Fruit fly (Drosophila melanogaster) whole organism, prepupa: ENCODE results near the gene Ret.

Experiments used
- CG10631 ChIP-seq: fragments of 200-800 bp; sonication (Bioruptor generic); optimal IDR thresholded peaks from 2 replicates; lab custom pipeline; 2016; ENCODE audit warnings: missing biosample characterization, missing genetic modification characterization
- CG10669 ChIP-seq: fragments of 200-800 bp; sonication (Bioruptor generic); optimal IDR thresholded peaks from 3 replicates; lab custom pipeline; 2018; ENCODE audit warnings: missing biosample characterization, mild to moderate bottlenecking, missing genetic modification characterization, moderate library complexity
- CG11294 ChIP-seq: fragments of 200-800 bp; sonication (Bioruptor generic); IDR thresholded peaks from 2 replicates; pipeline ENCODE4 v1.3.6; 2022; ENCODE audit warnings: missing biosample characterization, missing genetic modification characterization
- CG11762 ChIP-seq: fragments of 200-800 bp; sonication (Bioruptor generic); optimal IDR thresholded peaks from 3 replicates; lab custom pipeline; 2016; ENCODE audit warnings: missing biosample characterization, missing genetic modification characterization; ENCODE audit not compliant: insufficient read depth
- CG11902 ChIP-seq: fragments of 200-800 bp; sonication (Bioruptor generic); optimal IDR thresholded peaks from 3 replicates; lab custom pipeline; 2016; ENCODE audit warnings: missing biosample characterization, missing genetic modification characterization
- CG15336 ChIP-seq: fragments of 200-800 bp; sonication (Bioruptor generic); IDR thresholded peaks from 2 replicates; pipeline ENCODE4 v1.3.6; 2022; ENCODE audit warnings: missing biosample characterization, missing genetic modification characterization
- CG1621 ChIP-seq: fragments of 200-800 bp; sonication (Bioruptor generic); optimal IDR thresholded peaks from 3 replicates; lab custom pipeline; 2018; ENCODE audit warnings: missing biosample characterization, mild to moderate bottlenecking, missing genetic modification characterization
- CG16779 ChIP-seq: fragments of 200-800 bp; sonication (Bioruptor generic); optimal IDR thresholded peaks from 3 replicates; lab custom pipeline; 2017; ENCODE audit warnings: missing biosample characterization, mild to moderate bottlenecking, missing genetic modification characterization
- CG32006 ChIP-seq: fragments of 200-800 bp; sonication (Bioruptor generic); optimal IDR thresholded peaks from 3 replicates; lab custom pipeline; 2017; ENCODE audit warnings: missing biosample characterization, mild to moderate bottlenecking, missing genetic modification characterization
- CG34406 ChIP-seq: fragments of 200-800 bp; sonication (Bioruptor generic); optimal IDR thresholded peaks from 3 replicates; lab custom pipeline; 2016; ENCODE audit warnings: missing biosample characterization, missing genetic modification characterization
- CG3919 ChIP-seq: fragments of 200-800 bp; sonication (Bioruptor generic); optimal IDR thresholded peaks from 3 replicates; lab custom pipeline; 2016; ENCODE audit warnings: missing biosample characterization, missing genetic modification characterization
- CG4318 ChIP-seq: fragments of 200-800 bp; sonication (Bioruptor generic); optimal IDR thresholded peaks from 3 replicates; lab custom pipeline; 2017; ENCODE audit warnings: missing biosample characterization, mild to moderate bottlenecking, missing genetic modification characterization
- CG6163 ChIP-seq: fragments of 200-800 bp; sonication (Bioruptor generic); IDR thresholded peaks from 3 replicates; pipeline ENCODE4 v1.3.6; 2022; ENCODE audit warnings: missing biosample characterization, missing genetic modification characterization
- CG6276 ChIP-seq: fragments of 200-800 bp; sonication (Bioruptor generic); optimal IDR thresholded peaks from 2 replicates; lab custom pipeline; 2017; ENCODE audit warnings: missing biosample characterization, mild to moderate bottlenecking, missing genetic modification characterization
- CG6808 ChIP-seq: fragments of 200-800 bp; sonication (Bioruptor generic); optimal IDR thresholded peaks from 3 replicates; lab custom pipeline; 2017; ENCODE audit warnings: missing biosample characterization, missing genetic modification characterization, mild to moderate bottlenecking, moderate library complexity, missing genetic modification reagents
- CG6854 ChIP-seq: fragments of 200-800 bp; sonication (Bioruptor generic); optimal IDR thresholded peaks from 2 replicates; lab custom pipeline; 2017; ENCODE audit warnings: missing biosample characterization, mild to moderate bottlenecking, missing genetic modification characterization
- CG7368 ChIP-seq: fragments of 200-800 bp; sonication (Bioruptor generic); optimal IDR thresholded peaks from 3 replicates; lab custom pipeline; 2016; ENCODE audit warnings: missing biosample characterization, missing genetic modification characterization
- CG8119 ChIP-seq: fragments of 200-800 bp; sonication (Bioruptor generic); IDR thresholded peaks from 3 replicates; pipeline ENCODE4 v1.3.6; 2022; ENCODE audit warnings: missing biosample characterization, missing genetic modification characterization
- CG8632 ChIP-seq: fragments of 200-800 bp; sonication (Bioruptor generic); optimal IDR thresholded peaks from 3 replicates; lab custom pipeline; 2016; ENCODE audit warnings: missing biosample characterization, missing genetic modification characterization
- Eip78C ChIP-seq: fragments of 200-800 bp; sonication (Bioruptor generic); peaks from one replicate; lab custom pipeline; 2016; ENCODE audit warnings: missing biosample characterization, missing genetic modification characterization
- Eip93F ChIP-seq: fragments of 200-800 bp; sonication (Bioruptor generic); optimal IDR thresholded peaks from 2 replicates; lab custom pipeline; 2016; ENCODE audit warnings: missing biosample characterization, mild to moderate bottlenecking, missing genetic modification characterization
- Ets21C ChIP-seq: fragments of 200-800 bp; sonication (Bioruptor generic); optimal IDR thresholded peaks from 3 replicates; lab custom pipeline; 2016; ENCODE audit warnings: missing biosample characterization, missing genetic modification characterization
- Ets96B ChIP-seq: fragments of 200-800 bp; optimal IDR thresholded peaks from 2 replicates; lab custom pipeline; 2019; ENCODE audit warnings: missing biosample characterization, mild to moderate bottlenecking, missing genetic modification characterization, moderate library complexity
- Gug ChIP-seq: fragments of 200-800 bp; sonication (Bioruptor generic); IDR thresholded peaks from 2 replicates; pipeline ENCODE4 v1.3.6; 2022; ENCODE audit warnings: missing biosample characterization, missing genetic modification characterization
- Hr38 ChIP-seq: sonication (Bioruptor generic); optimal IDR thresholded peaks from 2 replicates; lab custom pipeline; 2016; ENCODE audit warnings: missing biosample characterization, missing genetic modification characterization
- Hr39 ChIP-seq: fragments of 200-800 bp; sonication (Bioruptor generic); optimal IDR thresholded peaks from 2 replicates; lab custom pipeline; 2016; ENCODE audit warnings: missing biosample characterization, missing genetic modification characterization
- Hr4 ChIP-seq: fragments of 200-800 bp; sonication (Bioruptor generic); optimal IDR thresholded peaks from 3 replicates; lab custom pipeline; 2016; ENCODE audit warnings: missing biosample characterization, missing genetic modification characterization
- Lpt ChIP-seq: fragments of 200-800 bp; sonication (Bioruptor generic); optimal IDR thresholded peaks from 3 replicates; lab custom pipeline; 2016; ENCODE audit warnings: missing biosample characterization, missing genetic modification characterization
- Met ChIP-seq: fragments of 200-800 bp; sonication (Bioruptor generic); optimal IDR thresholded peaks from 3 replicates; lab custom pipeline; 2016; ENCODE audit warnings: missing biosample characterization, missing genetic modification characterization
- OdsH ChIP-seq: fragments of 200-800 bp; sonication (Bioruptor generic); optimal IDR thresholded peaks from 3 replicates; lab custom pipeline; 2016; ENCODE audit warnings: missing biosample characterization, missing genetic modification characterization
- Smox ChIP-seq: fragments of 200-800 bp; sonication (Bioruptor generic); optimal IDR thresholded peaks from 3 replicates; lab custom pipeline; 2016; ENCODE audit warnings: missing biosample characterization, missing genetic modification characterization
- Sox14 ChIP-seq: fragments of 200-800 bp; sonication (Bioruptor generic); optimal IDR thresholded peaks from 3 replicates; lab custom pipeline; 2016; ENCODE audit warnings: missing biosample characterization, missing genetic modification characterization
- achi ChIP-seq: fragments of 200-800 bp; sonication (Bioruptor generic); optimal IDR thresholded peaks from 3 replicates; lab custom pipeline; 2016; ENCODE audit warnings: missing biosample characterization, missing genetic modification characterization
- acj6 ChIP-seq: fragments of 200-800 bp; sonication (Bioruptor generic); optimal IDR thresholded peaks from 3 replicates; lab custom pipeline; 2016; ENCODE audit warnings: missing biosample characterization, missing genetic modification characterization
- cyc ChIP-seq: fragments of 200-800 bp; sonication (Bioruptor generic); optimal IDR thresholded peaks from 3 replicates; lab custom pipeline; 2016; ENCODE audit warnings: missing biosample characterization, missing genetic modification characterization
- dsx ChIP-seq: fragments of 200-800 bp; optimal IDR thresholded peaks from 3 replicates; lab custom pipeline; 2019; ENCODE audit warnings: missing biosample characterization, mild to moderate bottlenecking, missing genetic modification characterization, moderate library complexity; ENCODE audit not compliant: poor library complexity, severe bottlenecking
- eg ChIP-seq: fragments of 200-800 bp; sonication (Bioruptor generic); IDR thresholded peaks from 3 replicates; pipeline ENCODE4 v1.3.6; 2022; ENCODE audit warnings: missing biosample characterization, missing genetic modification characterization
- esn ChIP-seq: fragments of 200-800 bp; sonication (Bioruptor generic); optimal IDR thresholded peaks from 2 replicates; lab custom pipeline; 2016; ENCODE audit warnings: missing biosample characterization, mild to moderate bottlenecking, missing genetic modification characterization, moderate library complexity
- fd59A ChIP-seq: fragments of 200-800 bp; sonication (Bioruptor generic); optimal IDR thresholded peaks from 2 replicates; lab custom pipeline; 2017; ENCODE audit warnings: missing biosample characterization, mild to moderate bottlenecking, missing genetic modification characterization, missing genetic modification reagents
- fd85E ChIP-seq: fragments of 200-800 bp; sonication (Bioruptor generic); optimal IDR thresholded peaks from 3 replicates; lab custom pipeline; 2016; ENCODE audit warnings: missing biosample characterization, missing genetic modification characterization
- lz ChIP-seq: fragments of 200-800 bp; sonication (Bioruptor generic); optimal IDR thresholded peaks from 3 replicates; lab custom pipeline; 2016; ENCODE audit warnings: missing biosample characterization, missing genetic modification characterization
- net ChIP-seq: fragments of 200-800 bp; sonication (Bioruptor generic); optimal IDR thresholded peaks from 3 replicates; lab custom pipeline; 2016; ENCODE audit warnings: missing biosample characterization, missing genetic modification characterization
- pdm3 ChIP-seq: fragments of 200-800 bp; sonication (Bioruptor generic); optimal IDR thresholded peaks from 3 replicates; lab custom pipeline; 2016; ENCODE audit warnings: missing biosample characterization, missing genetic modification characterization
- spab ChIP-seq: fragments of 200-800 bp; sonication (Bioruptor generic); optimal IDR thresholded peaks from 2 replicates; lab custom pipeline; 2017; ENCODE audit warnings: missing biosample characterization, mild to moderate bottlenecking, missing genetic modification characterization, missing genetic modification reagents
- ss ChIP-seq, 2 experiments: fragments of 200-800 bp; sonication (Bioruptor generic); optimal IDR thresholded peaks; 2 replicates in 1 of 2; 3 replicates in 1 of 2; lab custom pipeline; 2017 to 2018; ENCODE audit warnings: mild to moderate bottlenecking in 2 of 2, missing biosample characterization in 2 of 2, missing genetic modification characterization in 2 of 2, moderate library complexity in 1 of 2
- svp ChIP-seq: fragments of 200-800 bp; sonication (Bioruptor generic); peaks from one replicate; lab custom pipeline; 2016; ENCODE audit warnings: missing biosample characterization, missing genetic modification characterization
- topi ChIP-seq: fragments of 200-800 bp; sonication (Bioruptor generic); optimal IDR thresholded peaks from 3 replicates; lab custom pipeline; 2016; ENCODE audit warnings: missing biosample characterization, missing genetic modification characterization
- vri ChIP-seq: fragments of 200-800 bp; sonication (Bioruptor generic); optimal IDR thresholded peaks from 3 replicates; lab custom pipeline; 2016; ENCODE audit warnings: missing biosample characterization, mild to moderate bottlenecking, missing genetic modification characterization

Ret gene

DNA sequence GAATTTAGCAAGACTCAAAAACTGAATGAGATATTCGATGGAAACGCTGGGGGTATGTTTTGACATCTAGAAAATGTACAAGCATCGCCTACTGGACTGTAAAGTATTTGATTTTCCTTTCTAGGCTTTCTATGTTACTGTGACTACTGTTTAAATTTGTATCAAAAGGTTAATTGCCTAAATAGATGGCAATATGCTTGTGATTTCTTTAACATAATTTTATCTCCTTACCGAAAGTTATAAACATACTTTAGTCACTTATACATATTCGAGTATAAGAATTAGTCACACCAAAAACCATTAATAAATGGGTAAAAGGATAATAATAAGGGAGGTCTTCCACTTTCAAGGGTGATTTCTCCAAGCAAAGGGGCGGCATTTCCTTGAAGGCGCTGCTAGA is 4.1 kb upstream of the Ret start, which contains the start of gene CG31988:
Gene CG31988, minus strand, starts transcription at position 101 of the 400 bp plus-strand sequence.
- no peak for TF ChIP-seq esn (GFP tag; lab: Kevin White, UChicago)
- TF ChIP-seq fd85E (GFP tag; lab: Kevin White, UChicago), result no peak
- TF ChIP-seq Hr38 (GFP tag; lab: Kevin White, UChicago), result no peak
- no peak for TF ChIP-seq net (GFP tag; lab: Kevin White, UChicago)
- TF ChIP-seq Gug, result no peak
- TF ChIP-seq CG34406 (GFP tag; lab: Kevin White, UChicago), result no peak
- no peak for TF ChIP-seq Ets21C (GFP tag; lab: Kevin White, UChicago)
- no peak for TF ChIP-seq CG8632 (GFP tag; lab: Kevin White, UChicago)
- TF ChIP-seq CG6854, result no peak
- TF ChIP-seq dsx (GFP tag; lab: Kevin White, UChicago), result no peak
- TF ChIP-seq, all 60 proteins: peak for 0

DNA sequence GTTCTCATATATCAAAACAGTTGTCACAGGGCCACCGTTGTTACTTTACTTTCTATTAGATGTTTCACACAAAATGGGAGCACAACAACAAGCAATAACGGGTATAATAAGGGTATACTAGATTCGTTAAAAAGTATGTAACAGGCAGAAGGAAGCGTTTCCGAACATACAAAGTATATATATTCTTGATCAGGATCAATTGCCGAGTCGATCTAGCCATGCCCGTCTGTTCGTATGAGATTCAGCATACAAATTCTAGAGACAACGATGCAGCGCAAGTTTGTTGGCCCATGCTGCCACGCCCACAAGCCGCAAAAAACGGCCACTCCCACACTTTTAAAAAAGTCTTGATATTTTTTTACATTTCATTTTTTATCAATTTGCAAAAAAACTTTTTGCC is 1.7 kb upstream of the Ret start, which contains the start of gene CG31624:
Gene CG31624, minus strand, starts transcription at position 101 of the 400 bp plus-strand sequence.
- TF ChIP-seq CG3919 (GFP tag; lab: Kevin White, UChicago) (no peak), CG10631 (GFP tag; lab: Kevin White, UChicago) (no peak)

DNA sequence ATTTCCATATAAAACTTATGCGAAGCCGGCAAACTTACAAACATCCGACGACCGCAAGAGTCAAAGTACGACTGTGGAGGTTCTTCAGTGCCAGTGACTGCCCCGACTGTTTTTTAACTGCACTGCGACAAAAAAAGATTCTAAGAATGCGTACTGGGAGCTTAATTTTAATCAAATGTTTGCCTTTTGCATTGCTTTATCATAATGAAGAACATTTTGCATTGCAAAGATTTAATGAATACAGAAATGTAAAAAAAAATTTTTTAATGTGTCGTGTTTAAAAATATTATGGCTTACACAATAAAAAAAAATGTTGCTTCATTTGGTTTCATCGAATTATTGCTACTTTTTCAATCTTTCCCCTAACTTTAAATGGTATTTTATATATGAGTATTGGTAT is 1.4 kb downstream of the Ret start:
- TF ChIP-seq CG10669 (peak; percentile 22), Ets96B (no peak), CG11294 (GFP tag; lab: Robert Waterston, UW) (0 out of 2 replicates have a peak, but pooled peaks have one; percentile 10), CG7368 (no peak), Hr39 (GFP tag; lab: Kevin White, UChicago) (no peak), acj6 (peak; percentile 35), pdm3 (GFP tag; lab: Kevin White, UChicago) (peak; percentile 21), CG11902 (GFP tag; lab: Kevin White, UChicago) (no peak), CG32006 (GFP tag; lab: Kevin White, UChicago) (peak; percentile 56), Smox (GFP tag; lab: Kevin White, UChicago) (peak; percentile 29), CG8119 (GFP tag; lab: Robert Waterston, UW) (0 out of 3 replicates have a peak, but pooled peaks have one; percentile 43), achi (GFP tag; lab: Kevin White, UChicago) (peak; percentile 35), Sox14 (peak; percentile 26), CG1621 (tag; lab: Kevin White, UChicago) (no peak), ss (GFP tag; optimal IDR thresholded peaks at IDR 0.05; lab: Kevin White, UChicago) (no peak), CG15336 (peak; percentile 49), CG6276 (GFP tag; lab: Kevin White, UChicago) (peak; percentile 36), CG16779 (tag; lab: Kevin White, UChicago) (no peak), CG6163 (GFP tag; lab: Robert Waterston, UW) (peak; percentile 67; the same call in 2 of the 3 replicates), esn (GFP tag; lab: Kevin White, UChicago) (no peak), Met (GFP tag; lab: Kevin White, UChicago) (peak; percentile 16), Eip78C (GFP tag; lab: Kevin White, UChicago) (peak; percentile 78), CG11762 (GFP tag; lab: Kevin White, UChicago) (peak; percentile 38), spab (GFP tag; lab: Kevin White, UChicago) (no peak), Hr4 (GFP tag; lab: Kevin White, UChicago) (peak; percentile 52), cyc (GFP tag; lab: Kevin White, UChicago) (peak; percentile 10), lz (GFP tag; lab: Kevin White, UChicago) (no peak), OdsH (peak; percentile 34), CG10631 (GFP tag; lab: Kevin White, UChicago) (peak; percentile 17), topi (peak; percentile 27), net (GFP tag; lab: Kevin White, UChicago) (peak; percentile 48), Eip93F (GFP tag; lab: Kevin White, UChicago) (no peak), CG6808 (GFP tag; lab: Kevin White, UChicago) (no peak), eg (GFP tag; lab: Robert Waterston, UW) (peak; percentile 61; the same call in 2 of the 3 replicates), Lpt (peak; percentile 28), CG3919 (GFP tag; lab: Kevin White, UChicago) (peak; percentile 47), CG4318 (GFP tag; lab: Kevin White, UChicago) (peak; percentile 23), svp (GFP tag; lab: Kevin White, UChicago) (peak; percentile 71), vri (GFP tag; lab: Kevin White, UChicago) (no peak), fd59A (no peak)
